Fruit fly (Drosophila melanogaster): Measurements from ENCODE around the gene CG11629.

- no peak for TF ChIP-seq CG8478 (optimal IDR thresholded peaks at IDR 0.05)
- TF ChIP-seq CTCF (optimal IDR thresholded peaks at IDR 0.05), result no peak
These were observed 50.8 kb downstream of the CG11629 start for dm6 chr2L:21847335-21847734.
